Worm (Caenorhabditis elegans) whole organism, L2 larva: ENCODE results near the gene F22F7.3.

Experiments used
- C34F6.9 ChIP-seq: fragments of 150-350 bp; optimal IDR thresholded peaks from 2 replicates; lab custom pipeline; 2014; ENCODE audit warnings: missing biosample characterization, missing genetic modification characterization
- R02D3.7 ChIP-seq: fragments of 150-350 bp; optimal IDR thresholded peaks from 2 replicates; lab custom pipeline; 2014; ENCODE audit warnings: missing biosample characterization, missing genetic modification characterization
- ZK546.5 ChIP-seq: sonication (generic microtip); optimal IDR thresholded peaks from 2 replicates; lab custom pipeline; 2017; ENCODE audit warnings: missing biosample characterization, missing genetic modification characterization
- alr-1 ChIP-seq: fragments of 150-350 bp; optimal IDR thresholded peaks from 2 replicates; lab custom pipeline; 2014; ENCODE audit warnings: missing biosample characterization, missing genetic modification characterization
- ama-1 ChIP-seq: fragments of 150-350 bp; optimal IDR thresholded peaks from 2 replicates; lab custom pipeline; 2018; ENCODE audit warnings: inconsistent platforms
- ceh-16 ChIP-seq: fragments of 150-350 bp; optimal IDR thresholded peaks from 2 replicates; lab custom pipeline; 2014; ENCODE audit warnings: missing biosample characterization, missing genetic modification characterization
- ceh-82 ChIP-seq: fragments of 150-350 bp; optimal IDR thresholded peaks from 2 replicates; lab custom pipeline; 2014; ENCODE audit warnings: missing biosample characterization, missing genetic modification characterization
- crh-2 ChIP-seq: sonication (generic microtip); optimal IDR thresholded peaks from 2 replicates; lab custom pipeline; 2017; ENCODE audit warnings: missing biosample characterization, missing genetic modification characterization
- dmd-4 ChIP-seq: sonication (generic microtip); optimal IDR thresholded peaks from 2 replicates; lab custom pipeline; 2017; ENCODE audit warnings: missing biosample characterization, missing genetic modification characterization
- egl-27 ChIP-seq: sonication (generic microtip); optimal IDR thresholded peaks from 3 replicates; lab custom pipeline; 2017; ENCODE audit warnings: missing biosample characterization, missing genetic modification reagents, missing genetic modification characterization
- elt-1 ChIP-seq: fragments of 150-350 bp; optimal IDR thresholded peaks from 2 replicates; lab custom pipeline; 2014; ENCODE audit warnings: missing biosample characterization, missing genetic modification characterization
- elt-3 ChIP-seq: sonication (generic microtip); optimal IDR thresholded peaks from 2 replicates; lab custom pipeline; 2017; ENCODE audit warnings: missing biosample characterization, missing genetic modification characterization
- fos-1 ChIP-seq: fragments of 150-350 bp; optimal IDR thresholded peaks from 2 replicates; lab custom pipeline; 2014; ENCODE audit warnings: missing biosample characterization, missing genetic modification characterization
- gmeb-1 ChIP-seq: fragments of 150-350 bp; optimal IDR thresholded peaks from 2 replicates; lab custom pipeline; 2014; ENCODE audit warnings: missing biosample characterization, missing genetic modification characterization
- lin-11 ChIP-seq: fragments of 150-350 bp; sonication (generic microtip); optimal IDR thresholded peaks from 2 replicates; lab custom pipeline; 2014; ENCODE audit warnings: missing biosample characterization, missing genetic modification characterization, inconsistent platforms, mixed read lengths
- lin-13 ChIP-seq: fragments of 150-350 bp; optimal IDR thresholded peaks from 2 replicates; lab custom pipeline; 2014; ENCODE audit warnings: missing biosample characterization, missing genetic modification reagents, missing genetic modification characterization
- lin-39 ChIP-seq: fragments of 150-350 bp; optimal IDR thresholded peaks from 2 replicates; lab custom pipeline; 2014; ENCODE audit warnings: missing biosample characterization, missing genetic modification reagents, missing genetic modification characterization
- lsy-2 ChIP-seq, 2 experiments: fragments of 150-350 bp in 1 of 2; sonication (generic microtip) in 1 of 2; optimal IDR thresholded peaks; 2 replicates each; lab custom pipeline; 2014 to 2017; ENCODE audit warnings: missing biosample characterization in 2 of 2, missing genetic modification characterization in 2 of 2
- mab-5 ChIP-seq: fragments of 150-350 bp; optimal IDR thresholded peaks from 2 replicates; lab custom pipeline; 2014; ENCODE audit warnings: missing biosample characterization, missing genetic modification characterization
- mbf-1 ChIP-seq: sonication (generic microtip); optimal IDR thresholded peaks from 2 replicates; lab custom pipeline; 2017; ENCODE audit warnings: missing biosample characterization, missing genetic modification characterization
- mdl-1 ChIP-seq, 2 experiments: fragments of 150-350 bp in 1 of 2; sonication (generic microtip) in 1 of 2; optimal IDR thresholded peaks; 2 replicates each; lab custom pipeline; 2017; ENCODE audit warnings: missing biosample characterization in 2 of 2, missing genetic modification characterization in 2 of 2
- nhr-11 ChIP-seq: fragments of 150-350 bp; optimal IDR thresholded peaks from 2 replicates; lab custom pipeline; 2014; ENCODE audit warnings: missing biosample characterization, missing genetic modification characterization
- nhr-12 ChIP-seq: fragments of 150-350 bp; optimal IDR thresholded peaks from 2 replicates; lab custom pipeline; 2014; ENCODE audit warnings: missing biosample characterization, missing genetic modification characterization
- nhr-129 ChIP-seq: fragments of 150-350 bp; optimal IDR thresholded peaks from 2 replicates; lab custom pipeline; 2014; ENCODE audit warnings: missing biosample characterization, missing genetic modification characterization
- nhr-21 ChIP-seq: fragments of 150-350 bp; optimal IDR thresholded peaks from 2 replicates; lab custom pipeline; 2014; ENCODE audit warnings: missing biosample characterization, missing genetic modification characterization
- nhr-23 ChIP-seq: fragments of 150-350 bp; optimal IDR thresholded peaks from 2 replicates; lab custom pipeline; 2014; ENCODE audit warnings: missing biosample characterization, missing genetic modification reagents, missing genetic modification characterization
- nhr-237 ChIP-seq: fragments of 150-350 bp; optimal IDR thresholded peaks from 2 replicates; lab custom pipeline; 2014; ENCODE audit warnings: missing biosample characterization, missing genetic modification characterization
- nhr-25 ChIP-seq: fragments of 150-350 bp; sonication (generic microtip); optimal IDR thresholded peaks from 3 replicates; lab custom pipeline; 2014; ENCODE audit warnings: missing biosample characterization, missing genetic modification characterization
- nhr-6 ChIP-seq: fragments of 150-350 bp; optimal IDR thresholded peaks from 2 replicates; lab custom pipeline; 2014; ENCODE audit warnings: missing biosample characterization, missing genetic modification characterization
- peb-1 ChIP-seq: fragments of 150-350 bp; optimal IDR thresholded peaks from 2 replicates; lab custom pipeline; 2014; ENCODE audit warnings: missing biosample characterization, missing genetic modification characterization
- sem-4 ChIP-seq: fragments of 150-350 bp; optimal IDR thresholded peaks from 2 replicates; lab custom pipeline; 2014; ENCODE audit warnings: missing biosample characterization, missing genetic modification reagents, missing genetic modification characterization
- sma-3 ChIP-seq: sonication (generic microtip); optimal IDR thresholded peaks from 2 replicates; lab custom pipeline; 2016; ENCODE audit warnings: missing genetic modification reagents, missing genetic modification characterization, missing compliant biosample characterization
- sma-9 ChIP-seq, 2 experiments: fragments of 150-350 bp in 1 of 2; sonication (generic microtip) in 1 of 2; optimal IDR thresholded peaks; 2 replicates each; lab custom pipeline; 2014 to 2016; ENCODE audit warnings: missing genetic modification characterization in 2 of 2, mild to moderate bottlenecking in 1 of 2, missing biosample characterization in 1 of 2, missing compliant biosample characterization in 1 of 2, missing genetic modification reagents in 1 of 2, moderate library complexity in 1 of 2
- snpc-4 ChIP-seq: fragments of 150-350 bp; optimal IDR thresholded peaks from 2 replicates; lab custom pipeline; 2014; ENCODE audit warnings: missing biosample characterization, missing genetic modification characterization
- unc-39 ChIP-seq: fragments of 150-350 bp; optimal IDR thresholded peaks from 2 replicates; lab custom pipeline; 2014; ENCODE audit warnings: missing biosample characterization, missing genetic modification characterization
- unc-55 ChIP-seq: fragments of 150-350 bp; sonication (generic microtip); optimal IDR thresholded peaks from 3 replicates; lab custom pipeline; 2014; ENCODE audit warnings: missing biosample characterization, missing genetic modification reagents, missing genetic modification characterization
- unc-62 ChIP-seq: fragments of 150-350 bp; optimal IDR thresholded peaks from 2 replicates; lab custom pipeline; 2014; ENCODE audit warnings: missing biosample characterization, missing genetic modification reagents, missing genetic modification characterization
- zag-1 ChIP-seq: fragments of 150-350 bp; optimal IDR thresholded peaks from 2 replicates; lab custom pipeline; 2014; ENCODE audit warnings: missing biosample characterization, missing genetic modification characterization
- ztf-1 ChIP-seq: fragments of 200-800 bp; sonication (Bioruptor generic); conservative IDR thresholded peaks from 2 replicates; pipeline ENCODE4 v1.3.6; 2022; ENCODE audit warnings: missing genetic modification characterization, missing compliant biosample characterization
- ztf-11 ChIP-seq: sonication (generic microtip); optimal IDR thresholded peaks from 2 replicates; lab custom pipeline; 2017; ENCODE audit warnings: missing biosample characterization, missing genetic modification characterization
- ztf-4 ChIP-seq: fragments of 150-350 bp; optimal IDR thresholded peaks from 2 replicates; lab custom pipeline; 2014; ENCODE audit warnings: missing biosample characterization, missing genetic modification characterization

F22F7.3 gene

ce11 chrV:2119529-2119928 lies 9.1 kb downstream of the F22F7.3 start, which contains the start of gene F22F7.11:
F22F7.11 (plus strand) TSS chrV:2119829.
- no peak for TF ChIP-seq unc-62 (GFP tag; lab: Kevin White, UChicago)
- TF ChIP-seq lsy-2 (tag; optimal IDR thresholded peaks at IDR 0.05; lab: Kevin White, UChicago), result no peak
- TF ChIP-seq sem-4, result no peak
- no peak for TF ChIP-seq nhr-21
- TF ChIP-seq mab-5, result no peak
- TF ChIP-seq ztf-11, result no peak
- no peak for TF ChIP-seq peb-1 (tag; lab: Kevin White, UChicago)
- no peak for TF ChIP-seq lin-13 (GFP tag; lab: Kevin White, UChicago)
- TF ChIP-seq lin-39 (tag; lab: Kevin White, UChicago), result no peak

ce11 chrV:2121910-2122362 lies 11.5 kb downstream of the F22F7.3 start, which contains the start of gene F22F7.8:
F22F7.8 (minus strand) TSS chrV:2121960.
- TF ChIP-seq fos-1 (tag; lab: Kevin White, UChicago), result no peak
- no peak for TF ChIP-seq crh-2 (tag; lab: Kevin White, UChicago)
- TF ChIP-seq mbf-1, result no peak
- TF ChIP-seq ceh-82 (tag; lab: Kevin White, UChicago), result no peak
- TF ChIP-seq unc-55 (GFP tag; lab: Kevin White, UChicago), result no peak
- no peak for TF ChIP-seq nhr-237 (tag; lab: Kevin White, UChicago)
- TF ChIP-seq ZK546.5 (tag; lab: Kevin White, UChicago), result no peak
- TF ChIP-seq nhr-6 (tag; lab: Kevin White, UChicago), result no peak
- no peak for TF ChIP-seq mab-5
- TF ChIP-seq C34F6.9, result no peak
- TF ChIP-seq sem-4, result no peak
- TF ChIP-seq elt-1, result no peak

ce11 chrV:2122517-2122916 lies 12.0 kb downstream of the F22F7.3 start, which contains the start of gene F22F7.2:
F22F7.2 (plus strand) TSS chrV:2122782.
- TF ChIP-seq sma-9 (GFP tag; optimal IDR thresholded peaks at IDR 0.05; lab: Kevin White, UChicago) (peak; percentile 16), sma-9 (tag; optimal IDR thresholded peaks at IDR 0.05; lab: Kevin White, UChicago) (no peak), nhr-12 (no peak), nhr-237 (tag; lab: Kevin White, UChicago) (no peak), crh-2 (tag; lab: Kevin White, UChicago) (peak; percentile 14)

- TF ChIP-seq sma-3 (GFP tag; lab: Kevin White, UChicago), result no peak
- peak; percentile 7 for TF ChIP-seq fos-1 (tag; lab: Kevin White, UChicago)
- no peak for TF ChIP-seq alr-1
- no peak for TF ChIP-seq R02D3.7 (tag; lab: Kevin White, UChicago)
- no peak for TF ChIP-seq snpc-4 (tag; lab: Kevin White, UChicago)
- TF ChIP-seq nhr-21, result no peak
- no peak for TF ChIP-seq gmeb-1
- no peak for TF ChIP-seq unc-62 (GFP tag; lab: Kevin White, UChicago)
Observed at ce11 chrV:2123164-2123563, 12.7 kb downstream of the F22F7.3 start.

DNA sequence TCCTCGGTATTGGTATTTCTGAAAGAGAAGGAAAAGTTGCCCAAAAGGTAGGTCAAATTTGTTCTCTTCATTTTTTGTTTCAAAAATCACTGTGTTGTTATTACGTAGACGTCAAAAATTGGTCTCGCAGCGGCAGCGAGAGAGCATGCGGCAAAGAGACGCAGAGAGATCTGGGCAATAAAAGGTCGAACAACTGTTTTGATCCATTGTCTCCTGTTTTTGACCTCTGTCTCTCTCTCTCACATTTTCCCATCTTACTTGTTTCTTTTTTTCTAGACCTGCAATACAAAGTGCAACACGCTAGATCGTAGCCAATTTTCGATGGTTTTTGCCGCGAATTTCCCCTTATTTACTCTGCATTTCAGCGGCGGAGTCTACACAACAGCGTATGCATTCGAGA lies 16.1 kb downstream of the F22F7.3 start:
- TF ChIP-seq nhr-129 (tag; lab: Kevin White, UChicago), result peak; percentile 51
- TF ChIP-seq unc-62 (GFP tag; lab: Kevin White, UChicago), result no peak

ce11 chrV:2126996-2127585 lies 16.6 kb downstream of the F22F7.3 start, which contains the start of gene ldp-1:
ldp-1 (plus strand) TSS chrV:2127535.
- no peak for TF ChIP-seq alr-1
- TF ChIP-seq ceh-16, result no peak
- peak; percentile 19 for TF ChIP-seq nhr-25 (tag; lab: Kevin White, UChicago)
- peak; percentile 52 to 81 for TF ChIP-seq lsy-2 (tag; optimal IDR thresholded peaks at IDR 0.05; lab: Kevin White, UChicago)
- TF ChIP-seq dmd-4, result no peak
- TF ChIP-seq ztf-4 (tag; lab: Kevin White, UChicago), result no peak
- peak; percentile 11 for TF ChIP-seq sem-4
- no peak for TF ChIP-seq elt-3 (tag; lab: Kevin White, UChicago)
- peak; percentile 87 for TF ChIP-seq sma-9 (GFP tag; optimal IDR thresholded peaks at IDR 0.05; lab: Kevin White, UChicago)
- no peak for TF ChIP-seq sma-9 (tag; optimal IDR thresholded peaks at IDR 0.05; lab: Kevin White, UChicago)
- no peak for TF ChIP-seq nhr-11 (tag; lab: Kevin White, UChicago)
- no peak for TF ChIP-seq nhr-12
- TF ChIP-seq nhr-23, result no peak
- TF ChIP-seq mdl-1 (tag; optimal IDR thresholded peaks at IDR 0.05; lab: Kevin White, UChicago), result no peak
- no peak for TF ChIP-seq ama-1 (lab: Kevin White, UChicago)
- peak; percentile 62 for TF ChIP-seq C34F6.9
- no peak for TF ChIP-seq unc-39 (tag; lab: Kevin White, UChicago)
- no peak for TF ChIP-seq ztf-11
- no peak for TF ChIP-seq zag-1
- TF ChIP-seq lin-11, result no peak
- no peak for TF ChIP-seq R02D3.7 (tag; lab: Kevin White, UChicago)
- TF ChIP-seq ztf-1 (GFP tag; lab: Robert Waterston, UW), result no peak
- TF ChIP-seq sma-3 (GFP tag; lab: Kevin White, UChicago), result peak; percentile 63
- peak; percentile 64 for TF ChIP-seq unc-55 (GFP tag; lab: Kevin White, UChicago)
- no peak for TF ChIP-seq mab-5
- peak; percentile 30 for TF ChIP-seq egl-27
- TF ChIP-seq nhr-129 (tag; lab: Kevin White, UChicago), result no peak
- TF ChIP-seq nhr-21, result peak; percentile 12
